Fruit fly (Drosophila melanogaster) whole organism, embryonic: ENCODE data around the gene CG5516.

Experiments
- Abd-B ChIP-seq: fragments of 200-800 bp; sonication (Bioruptor generic); optimal IDR thresholded peaks from 2 replicates; lab custom pipeline; 2018; ENCODE audit warnings: missing biosample characterization, mild to moderate bottlenecking, missing genetic modification characterization, moderate library complexity
- Bdp1 ChIP-seq: fragments of 200-800 bp; sonication (Bioruptor generic); optimal IDR thresholded peaks from 3 replicates; lab custom pipeline; 2016; ENCODE audit warnings: missing biosample characterization, missing genetic modification characterization
- CG10366 ChIP-seq: fragments of 200-800 bp; sonication (Bioruptor generic); IDR thresholded peaks from 2 replicates; pipeline ENCODE4 v1.3.6; 2022; ENCODE audit warnings: missing biosample characterization, missing genetic modification characterization
- CG10654 ChIP-seq: fragments of 200-800 bp; sonication (Bioruptor generic); optimal IDR thresholded peaks from 2 replicates; lab custom pipeline; 2016; ENCODE audit warnings: missing biosample characterization, missing genetic modification characterization
- CG13287 ChIP-seq: fragments of 200-800 bp; sonication (Bioruptor generic); IDR thresholded peaks from 2 replicates; pipeline ENCODE4 v1.3.6; 2022; ENCODE audit warnings: missing biosample characterization, missing genetic modification characterization; ENCODE audit not compliant: partially characterized antibody
- CG14014 ChIP-seq: fragments of 200-800 bp; sonication (Bioruptor generic); IDR thresholded peaks from 2 replicates; pipeline ENCODE4 v1.3.6; 2022; ENCODE audit warnings: missing biosample characterization, missing genetic modification characterization
- CG17359 ChIP-seq: fragments of 200-800 bp; sonication (Bioruptor generic); optimal IDR thresholded peaks from 3 replicates; lab custom pipeline; 2018; ENCODE audit warnings: missing biosample characterization, mild to moderate bottlenecking, missing genetic modification characterization, moderate library complexity
- CG18262 ChIP-seq: fragments of 200-800 bp; optimal IDR thresholded peaks from 3 replicates; lab custom pipeline; 2019; ENCODE audit warnings: missing biosample characterization, mild to moderate bottlenecking, missing genetic modification characterization, moderate library complexity
- CG30431 ChIP-seq: fragments of 200-800 bp; sonication (Bioruptor generic); optimal IDR thresholded peaks from 2 replicates; lab custom pipeline; 2017; ENCODE audit warnings: missing biosample characterization, missing genetic modification characterization
- CG31365 ChIP-seq: fragments of 200-800 bp; sonication (Bioruptor generic); optimal IDR thresholded peaks from 2 replicates; lab custom pipeline; 2018; ENCODE audit warnings: missing biosample characterization, mild to moderate bottlenecking, missing genetic modification characterization
- CG31441 ChIP-seq: fragments of 200-800 bp; sonication (Bioruptor generic); IDR thresholded peaks from 2 replicates; pipeline ENCODE4 v1.3.6; 2022; ENCODE audit warnings: missing biosample characterization, missing genetic modification characterization
- CG3163 ChIP-seq: fragments of 200-800 bp; sonication (Bioruptor generic); optimal IDR thresholded peaks from 3 replicates; lab custom pipeline; 2016; ENCODE audit warnings: missing biosample characterization, missing genetic modification characterization
- CG3407 ChIP-seq: fragments of 200-800 bp; sonication (Bioruptor generic); optimal IDR thresholded peaks from 2 replicates; lab custom pipeline; 2018; ENCODE audit warnings: missing biosample characterization, mild to moderate bottlenecking, missing genetic modification characterization
- CG4820 ChIP-seq: fragments of 200-800 bp; sonication (Bioruptor generic); optimal IDR thresholded peaks from 3 replicates; lab custom pipeline; 2016; ENCODE audit warnings: missing biosample characterization, missing genetic modification characterization
- CG6654 ChIP-seq: fragments of 200-800 bp; sonication (Bioruptor generic); optimal IDR thresholded peaks from 2 replicates; lab custom pipeline; 2017; ENCODE audit warnings: missing biosample characterization, mild to moderate bottlenecking, missing genetic modification characterization
- CG6765 ChIP-seq: fragments of 200-800 bp; sonication (Bioruptor generic); optimal IDR thresholded peaks from 3 replicates; lab custom pipeline; 2017; ENCODE audit warnings: missing biosample characterization, mild to moderate bottlenecking, missing genetic modification characterization
- CG6813 ChIP-seq: fragments of 200-800 bp; sonication (Bioruptor generic); optimal IDR thresholded peaks from 2 replicates; lab custom pipeline; 2017; ENCODE audit warnings: missing biosample characterization, missing genetic modification characterization, mild to moderate bottlenecking, moderate library complexity, missing genetic modification reagents
- CG8478 ChIP-seq: fragments of >200 bp; optimal IDR thresholded peaks from 2 replicates; lab custom pipeline; 2018
- CG8944 ChIP-seq: fragments of 200-800 bp; sonication (Bioruptor generic); optimal IDR thresholded peaks from 3 replicates; lab custom pipeline; 2016; ENCODE audit warnings: missing biosample characterization, missing genetic modification characterization
- CoRest ChIP-seq: fragments of 200-800 bp; sonication (Bioruptor generic); optimal IDR thresholded peaks from 3 replicates; lab custom pipeline; 2018; ENCODE audit warnings: missing biosample characterization, mild to moderate bottlenecking, missing genetic modification characterization, moderate library complexity
- CrebB ChIP-seq: fragments of 200-800 bp; sonication (Bioruptor generic); optimal IDR thresholded peaks from 3 replicates; lab custom pipeline; 2018; ENCODE audit warnings: missing biosample characterization, mild to moderate bottlenecking, missing genetic modification characterization
- Dip2 ChIP-seq: fragments of 200-800 bp; sonication (Bioruptor generic); IDR thresholded peaks from 2 replicates; pipeline ENCODE4 v1.3.6; 2022; ENCODE audit warnings: missing biosample characterization, missing genetic modification characterization
- Ets97D ChIP-seq: fragments of 200-800 bp; sonication (Bioruptor generic); optimal IDR thresholded peaks from 3 replicates; lab custom pipeline; 2016; ENCODE audit warnings: missing biosample characterization, missing genetic modification characterization
- GATAe ChIP-seq: fragments of 200-800 bp; sonication (Bioruptor generic); conservative IDR thresholded peaks from 2 replicates; pipeline ENCODE4 v1.3.6; 2022; ENCODE audit warnings: missing biosample characterization, missing genetic modification characterization
- Hand ChIP-seq: fragments of 200-800 bp; sonication (Bioruptor generic); optimal IDR thresholded peaks from 2 replicates; lab custom pipeline; 2017; ENCODE audit warnings: mild to moderate bottlenecking, missing biosample characterization, missing genetic modification reagents, missing genetic modification characterization
- HmgD ChIP-seq: fragments of 200-800 bp; sonication (Bioruptor generic); optimal IDR thresholded peaks from 3 replicates; lab custom pipeline; 2016; ENCODE audit warnings: missing biosample characterization, missing genetic modification characterization
- Lim3 ChIP-seq: fragments of 200-800 bp; sonication (Bioruptor generic); IDR thresholded peaks from 2 replicates; pipeline ENCODE4 v1.3.6; 2022; ENCODE audit warnings: missing biosample characterization, missing genetic modification characterization
- MTF-1 ChIP-seq: fragments of 200-800 bp; sonication (Bioruptor generic); optimal IDR thresholded peaks from 2 replicates; lab custom pipeline; 2018; ENCODE audit warnings: missing biosample characterization, mild to moderate bottlenecking, missing genetic modification characterization, borderline replicate concordance
- Six4 ChIP-seq: fragments of 200-800 bp; sonication (Bioruptor generic); optimal IDR thresholded peaks from 2 replicates; lab custom pipeline; 2016; ENCODE audit warnings: missing biosample characterization, missing genetic modification characterization
- Ssrp ChIP-seq: fragments of 200-800 bp; sonication (Bioruptor generic); optimal IDR thresholded peaks from 2 replicates; lab custom pipeline; 2018; ENCODE audit warnings: missing biosample characterization, mild to moderate bottlenecking, missing genetic modification characterization, moderate library complexity
- ato ChIP-seq: fragments of 200-800 bp; sonication (Bioruptor generic); IDR thresholded peaks from 2 replicates; pipeline ENCODE4 v1.3.6; 2022; ENCODE audit warnings: missing biosample characterization, missing genetic modification characterization; ENCODE audit not compliant: partially characterized antibody
- cas ChIP-seq: fragments of 200-800 bp; sonication (Bioruptor generic); IDR thresholded peaks from 2 replicates; pipeline ENCODE4 v1.3.6; 2022; ENCODE audit warnings: missing biosample characterization, missing genetic modification characterization
- caup ChIP-seq: fragments of 200-800 bp; sonication (Bioruptor generic); optimal IDR thresholded peaks from 3 replicates; lab custom pipeline; 2017; ENCODE audit warnings: missing biosample characterization, mild to moderate bottlenecking, missing genetic modification characterization, moderate library complexity; ENCODE audit not compliant: severe bottlenecking
- chif ChIP-seq, 2 experiments: fragments of 200-800 bp; sonication (Bioruptor generic); optimal IDR thresholded peaks; 3 replicates each; lab custom pipeline; 2016; ENCODE audit warnings: missing biosample characterization in 2 of 2, missing genetic modification characterization in 2 of 2
- croc ChIP-seq: fragments of 200-800 bp; sonication (Bioruptor generic); conservative IDR thresholded peaks from 3 replicates; pipeline ENCODE4 v1.3.6; 2022; ENCODE audit warnings: missing biosample characterization, missing genetic modification characterization
- disco-r ChIP-seq: fragments of 200-800 bp; sonication (Bioruptor generic); optimal IDR thresholded peaks from 2 replicates; lab custom pipeline; 2016; ENCODE audit warnings: missing biosample characterization, missing genetic modification characterization
- dmrt99B ChIP-seq: fragments of 200-800 bp; sonication (Bioruptor generic); optimal IDR thresholded peaks from 2 replicates; lab custom pipeline; 2018; ENCODE audit warnings: missing biosample characterization, mild to moderate bottlenecking, missing genetic modification characterization, moderate library complexity
- fd3F ChIP-seq: fragments of 200-800 bp; sonication (Bioruptor generic); optimal IDR thresholded peaks from 2 replicates; lab custom pipeline; 2018; ENCODE audit warnings: missing biosample characterization, mild to moderate bottlenecking, missing genetic modification characterization, moderate library complexity
- hb ChIP-seq: fragments of 200-800 bp; sonication (Bioruptor generic); IDR thresholded peaks from 3 replicates; pipeline ENCODE4 v1.3.6; 2022; ENCODE audit warnings: missing biosample characterization, missing genetic modification characterization; ENCODE audit not compliant: partially characterized antibody
- inv ChIP-seq: fragments of 200-800 bp; sonication (Bioruptor generic); IDR thresholded peaks from 2 replicates; pipeline ENCODE4 v1.3.6; 2022; ENCODE audit warnings: missing biosample characterization, missing genetic modification characterization; ENCODE audit not compliant: partially characterized antibody
- jing ChIP-seq: fragments of 200-800 bp; sonication (Bioruptor generic); optimal IDR thresholded peaks from 2 replicates; lab custom pipeline; 2018; ENCODE audit warnings: missing biosample characterization, mild to moderate bottlenecking, missing genetic modification characterization
- maf-S ChIP-seq: fragments of 200-800 bp; sonication (Bioruptor generic); optimal IDR thresholded peaks from 2 replicates; lab custom pipeline; 2016; ENCODE audit warnings: missing biosample characterization, missing genetic modification characterization
- mld ChIP-seq: fragments of 200-800 bp; sonication (Bioruptor generic); IDR thresholded peaks from 3 replicates; pipeline ENCODE4 v1.3.6; 2022; ENCODE audit warnings: missing biosample characterization, missing genetic modification characterization; ENCODE audit not compliant: partially characterized antibody
- org-1 ChIP-seq: fragments of 200-800 bp; sonication (Bioruptor generic); optimal IDR thresholded peaks from 2 replicates; lab custom pipeline; 2017; ENCODE audit warnings: missing biosample characterization, missing genetic modification characterization
- pb ChIP-seq: fragments of 200-800 bp; sonication (Bioruptor generic); optimal IDR thresholded peaks from 3 replicates; lab custom pipeline; 2016; ENCODE audit warnings: missing biosample characterization, missing genetic modification characterization
- pros ChIP-seq: fragments of 200-800 bp; sonication (Bioruptor generic); optimal IDR thresholded peaks from 3 replicates; lab custom pipeline; 2019; ENCODE audit warnings: missing biosample characterization, mild to moderate bottlenecking, missing genetic modification characterization, moderate library complexity
- tgo ChIP-seq: fragments of 200-800 bp; sonication (Bioruptor generic); IDR thresholded peaks from 3 replicates; pipeline ENCODE4 v1.3.6; 2022; ENCODE audit warnings: missing biosample characterization, missing genetic modification characterization
- usp ChIP-seq: fragments of >200 bp; optimal IDR thresholded peaks from 2 replicates; lab custom pipeline; 2017; ENCODE audit warnings: missing biosample characterization, missing genetic modification characterization
- vnd ChIP-seq: fragments of 200-800 bp; sonication (Bioruptor generic); IDR thresholded peaks from 3 replicates; pipeline ENCODE4 v1.3.6; 2022; ENCODE audit warnings: missing biosample characterization, missing genetic modification characterization; ENCODE audit not compliant: partially characterized antibody
- zen2 ChIP-seq: fragments of 200-800 bp; sonication (Bioruptor generic); IDR thresholded peaks from 3 replicates; pipeline ENCODE4 v1.3.6; 2022; ENCODE audit warnings: missing biosample characterization, missing genetic modification characterization; ENCODE audit not compliant: partially characterized antibody

Gene CG5516

dm6 chr3R:15983541-15984229, 20.0 kb downstream of the CG5516 start (continued):
- TF ChIP-seq disco-r (GFP tag; lab: Kevin White, UChicago) = no peak
- no peak for TF ChIP-seq CG6654 (GFP tag; lab: Kevin White, UChicago)
- no peak for TF ChIP-seq CG6765 (GFP tag; lab: Kevin White, UChicago)
- TF ChIP-seq zen2 (GFP tag; lab: Robert Waterston, UW) = no peak
- no peak for TF ChIP-seq CG30431 (GFP tag; lab: Kevin White, UChicago)
- TF ChIP-seq tgo (GFP tag; lab: Robert Waterston, UW) = no peak
- no peak for TF ChIP-seq Bdp1
- TF ChIP-seq cas (GFP tag; lab: Robert Waterston, UW) = no peak
- TF ChIP-seq CG4820 (GFP tag; lab: Kevin White, UChicago) = no peak
- TF ChIP-seq CG10366 = no peak
- no peak for TF ChIP-seq CG10654 (GFP tag; lab: Kevin White, UChicago)
- no peak for TF ChIP-seq CG14014
- peak; percentile 43 for TF ChIP-seq CoRest (tag; lab: Kevin White, UChicago)
- TF ChIP-seq caup = peak; percentile 18
- TF ChIP-seq CG31365 = no peak
- no peak for TF ChIP-seq Abd-B (GFP tag; lab: Kevin White, UChicago)
- no peak for TF ChIP-seq vnd (GFP tag; lab: Robert Waterston, UW)
- TF ChIP-seq pros = no peak
- TF ChIP-seq CG3163 (GFP tag; lab: Kevin White, UChicago) = no peak
- peak; percentile 47 for TF ChIP-seq dmrt99B (tag; lab: Kevin White, UChicago)
- peak; percentile 33 for TF ChIP-seq MTF-1 (GFP tag; lab: Kevin White, UChicago)
- peak; percentile 3 for TF ChIP-seq org-1
- TF ChIP-seq CG17359 (tag; lab: Kevin White, UChicago) = peak; percentile 67
- TF ChIP-seq CG18262 (tag; lab: Kevin White, UChicago) = peak; percentile 54
- TF ChIP-seq croc = no peak
- peak; percentile 67 for TF ChIP-seq CG3407 (GFP tag; lab: Kevin White, UChicago)
- no peak for TF ChIP-seq HmgD (GFP tag; lab: Kevin White, UChicago)
- no peak for TF ChIP-seq CG8944 (GFP tag; lab: Kevin White, UChicago)
- TF ChIP-seq Hand (GFP tag; lab: Kevin White, UChicago) = no peak
- no peak for TF ChIP-seq CG8478
- TF ChIP-seq CG13287 (GFP tag; lab: Robert Waterston, UW) = no peak
- no peak for TF ChIP-seq GATAe (GFP tag; lab: Robert Waterston, UW)
- no peak for TF ChIP-seq inv (GFP tag; lab: Robert Waterston, UW)
- TF ChIP-seq maf-S (GFP tag; lab: Kevin White, UChicago) = no peak
- TF ChIP-seq CG6813 = peak; percentile 73
- TF ChIP-seq Dip2 (GFP tag; lab: Robert Waterston, UW) = no peak
- TF ChIP-seq CrebB (tag; lab: Kevin White, UChicago) = peak; percentile 22
- no peak for TF ChIP-seq chif (GFP tag; optimal IDR thresholded peaks at IDR 0.05; lab: Kevin White, UChicago)
- TF ChIP-seq pb = no peak
- TF ChIP-seq Six4 (GFP tag; lab: Kevin White, UChicago) = no peak
- no peak for TF ChIP-seq Lim3
- TF ChIP-seq Ssrp (tag; lab: Kevin White, UChicago) = no peak
- TF ChIP-seq jing (GFP tag; lab: Kevin White, UChicago) = no peak
- no peak for TF ChIP-seq usp (GFP tag; lab: Kevin White, UChicago)
- peak; percentile 53; the same call in 1 of the 2 replicates for TF ChIP-seq CG31441 (GFP tag; lab: Robert Waterston, UW)
- TF ChIP-seq ato (GFP tag; lab: Robert Waterston, UW) = no peak
- TF ChIP-seq hb (GFP tag; lab: Robert Waterston, UW) = no peak
- TF ChIP-seq fd3F (GFP tag; lab: Kevin White, UChicago) = no peak
- TF ChIP-seq mld (GFP tag; lab: Robert Waterston, UW) = no peak
- no peak for TF ChIP-seq Ets97D (GFP tag; lab: Kevin White, UChicago)
